Worm (Caenorhabditis elegans): Measurements from ENCODE around the gene srb-12.

srb-12 gene

DNA sequence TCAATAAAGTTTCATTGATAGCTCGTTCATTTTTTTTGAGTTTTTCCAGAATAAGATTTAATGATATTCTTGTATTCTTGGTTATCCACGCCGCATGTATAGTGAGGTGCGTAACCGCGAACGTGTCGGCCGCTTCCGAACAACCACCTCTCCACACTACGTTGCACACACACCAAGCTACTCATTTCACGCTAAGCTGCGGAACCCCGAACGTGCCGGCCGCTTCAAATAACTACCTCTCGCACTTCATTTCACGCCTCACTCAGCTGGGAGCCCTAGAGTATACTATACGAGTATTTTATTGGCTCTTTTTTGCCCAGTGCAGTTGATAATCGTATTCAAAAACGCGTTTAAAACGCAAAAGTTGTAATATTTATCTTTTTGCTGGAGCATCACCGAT, 45.8 kb upstream of the srb-12 start:
- peak; percentile 90 for TF ChIP-seq snpc-4 (tag; optimal IDR thresholded peaks at IDR 0.05)

DNA sequence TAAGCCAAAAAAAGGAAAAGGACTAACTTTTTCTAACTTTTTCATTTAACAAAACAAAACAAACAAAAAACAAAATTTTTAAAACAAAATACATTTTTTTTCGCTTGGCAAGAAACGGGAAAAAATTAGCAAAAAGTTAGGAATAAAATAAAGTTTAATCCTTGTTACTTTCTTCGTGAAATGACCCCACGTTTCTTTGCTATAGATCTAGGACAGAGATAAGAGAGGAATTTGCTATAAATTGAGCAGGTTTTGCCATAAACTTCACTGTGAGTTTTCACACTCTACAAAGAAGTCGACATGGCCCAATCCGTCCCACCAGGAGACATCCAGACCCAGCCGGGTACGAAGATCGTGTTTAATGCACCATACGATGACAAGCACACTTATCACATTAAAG, 45.1 kb upstream of the srb-12 start, which contains the start of gene msp-50:
TSS of gene msp-50 (plus strand) at position 301 of the 400 bp plus-strand sequence.
- TF ChIP-seq R02D3.7 (tag; optimal IDR thresholded peaks at IDR 0.05) (no peak), sma-9 (GFP tag; optimal IDR thresholded peaks at IDR 0.05) (no peak), sma-9 (tag; optimal IDR thresholded peaks at IDR 0.05) (no peak), nhr-25 (tag; optimal IDR thresholded peaks at IDR 0.05) (no peak), lin-13 (GFP tag; optimal IDR thresholded peaks at IDR 0.05) (no peak), unc-39 (tag; optimal IDR thresholded peaks at IDR 0.05) (no peak)

DNA sequence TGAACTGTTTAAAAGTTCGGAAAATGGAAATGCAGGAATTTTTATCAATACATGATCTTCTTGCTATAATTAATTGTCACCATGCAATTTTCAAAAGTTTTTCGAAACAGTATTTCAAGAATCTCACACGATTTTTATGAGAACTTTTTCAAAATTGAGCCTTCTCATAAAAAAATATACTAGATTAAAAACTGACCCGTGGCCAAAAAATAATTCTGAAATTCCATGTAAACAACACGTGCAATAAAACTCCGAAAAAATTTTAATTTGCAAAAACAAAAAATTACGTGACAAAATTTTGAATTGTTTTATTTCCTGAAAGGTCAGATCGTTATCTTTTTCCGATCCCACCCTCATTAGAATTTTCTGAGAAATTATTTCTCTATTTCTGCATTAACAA, 41.1 kb upstream of the srb-12 start, which contains the start of gene C34F11.5:
TSS of gene C34F11.5 (plus strand) at position 301 of the 400 bp plus-strand sequence.
- TF ChIP-seq gmeb-1 (tag; optimal IDR thresholded peaks at IDR 0.05) (no peak), ZK546.5 (tag; optimal IDR thresholded peaks at IDR 0.05) (no peak), elt-1 (tag; optimal IDR thresholded peaks at IDR 0.05) (no peak), F13H6.1 (tag; optimal IDR thresholded peaks at IDR 0.05) (no peak), sma-3 (GFP tag; optimal IDR thresholded peaks at IDR 0.05) (no peak), nhr-25 (tag; optimal IDR thresholded peaks at IDR 0.05) (no peak), aly-2 (tag; optimal IDR thresholded peaks at IDR 0.05) (no peak), mdl-1 (tag; optimal IDR thresholded peaks at IDR 0.05) (no peak), fos-1 (tag; optimal IDR thresholded peaks at IDR 0.05) (no peak), ztf-4 (tag; optimal IDR thresholded peaks at IDR 0.05) (no peak), sem-4 (tag; optimal IDR thresholded peaks at IDR 0.05) (no peak), lin-39 (tag; optimal IDR thresholded peaks at IDR 0.05) (no peak)

DNA sequence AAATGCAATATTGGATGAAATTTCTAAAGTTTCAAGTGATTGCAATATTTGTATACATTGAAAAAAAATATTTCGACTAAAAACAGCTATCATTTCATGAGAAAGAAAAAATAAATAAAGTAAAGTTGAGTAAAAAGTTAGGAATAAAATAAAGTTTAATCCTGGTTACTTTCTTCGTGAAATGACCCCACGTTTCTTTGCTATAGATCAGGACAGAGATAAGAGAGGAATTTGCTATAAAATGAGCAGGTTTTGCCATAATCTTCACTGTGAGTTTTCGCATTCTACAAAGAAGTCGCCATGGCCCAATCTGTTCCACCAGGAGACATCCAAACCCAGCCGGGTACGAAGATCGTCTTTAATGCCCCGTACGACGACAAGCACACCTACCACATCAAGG, 39.6 kb upstream of the srb-12 start, which contains the start of gene msp-49:
TSS of gene msp-49 (plus strand) at position 301 of the 400 bp plus-strand sequence.
- no peak for TF ChIP-seq gmeb-1 (tag; optimal IDR thresholded peaks at IDR 0.05)
- no peak for TF ChIP-seq lin-39 (tag; optimal IDR thresholded peaks at IDR 0.05)
- TF ChIP-seq nhr-6 (tag; optimal IDR thresholded peaks at IDR 0.05), result no peak
- TF ChIP-seq dmd-4 (tag; optimal IDR thresholded peaks at IDR 0.05), result no peak
- no peak for TF ChIP-seq mbf-1 (tag; optimal IDR thresholded peaks at IDR 0.05)
- no peak for TF ChIP-seq nhr-11 (tag; optimal IDR thresholded peaks at IDR 0.05)
- no peak for TF ChIP-seq mdl-1 (tag; optimal IDR thresholded peaks at IDR 0.05)
- no peak for TF ChIP-seq nhr-129 (tag; optimal IDR thresholded peaks at IDR 0.05)
- TF ChIP-seq elt-3 (tag; optimal IDR thresholded peaks at IDR 0.05), result no peak
- no peak for TF ChIP-seq ztf-11 (tag; optimal IDR thresholded peaks at IDR 0.05)
- no peak for TF ChIP-seq elt-1 (tag; optimal IDR thresholded peaks at IDR 0.05)
- TF ChIP-seq snpc-4 (tag; optimal IDR thresholded peaks at IDR 0.05), result no peak

ce11 chrII:5191766-5192165, 37.3 kb upstream of the srb-12 start:
- no peak for TF ChIP-seq alr-1 (tag; optimal IDR thresholded peaks at IDR 0.05)
- TF ChIP-seq ZK546.5 (tag; optimal IDR thresholded peaks at IDR 0.05), result no peak
- TF ChIP-seq fos-1 (tag; optimal IDR thresholded peaks at IDR 0.05), result peak; percentile 97
- no peak for TF ChIP-seq mdl-1 (tag; optimal IDR thresholded peaks at IDR 0.05)
- TF ChIP-seq lin-39 (tag; optimal IDR thresholded peaks at IDR 0.05), result no peak
- no peak for TF ChIP-seq ama-1 (optimal IDR thresholded peaks at IDR 0.05)
- no peak for TF ChIP-seq sma-3 (GFP tag; optimal IDR thresholded peaks at IDR 0.05)
- TF ChIP-seq unc-62 (GFP tag; optimal IDR thresholded peaks at IDR 0.05), result no peak
- TF ChIP-seq ceh-16 (tag; optimal IDR thresholded peaks at IDR 0.05), result no peak
- no peak for TF ChIP-seq skn-1 (tag; optimal IDR thresholded peaks at IDR 0.05)
- peak; percentile 52 for TF ChIP-seq F13H6.1 (tag; optimal IDR thresholded peaks at IDR 0.05)
- no peak for TF ChIP-seq lsy-2 (tag; optimal IDR thresholded peaks at IDR 0.05)
- no peak for TF ChIP-seq gmeb-1 (tag; optimal IDR thresholded peaks at IDR 0.05)
- TF ChIP-seq nhr-10 (tag; optimal IDR thresholded peaks at IDR 0.05), result no peak
- TF ChIP-seq nhr-12 (tag; optimal IDR thresholded peaks at IDR 0.05), result no peak
- no peak for TF ChIP-seq elt-3 (tag; optimal IDR thresholded peaks at IDR 0.05)
- peak; percentile 44 for TF ChIP-seq sma-9 (GFP tag; optimal IDR thresholded peaks at IDR 0.05)
- TF ChIP-seq sma-9 (tag; optimal IDR thresholded peaks at IDR 0.05), result no peak
- no peak for TF ChIP-seq ztf-4 (tag; optimal IDR thresholded peaks at IDR 0.05)
- no peak for TF ChIP-seq peb-1 (tag; optimal IDR thresholded peaks at IDR 0.05)
- no peak for TF ChIP-seq nhr-25 (tag; optimal IDR thresholded peaks at IDR 0.05)

DNA sequence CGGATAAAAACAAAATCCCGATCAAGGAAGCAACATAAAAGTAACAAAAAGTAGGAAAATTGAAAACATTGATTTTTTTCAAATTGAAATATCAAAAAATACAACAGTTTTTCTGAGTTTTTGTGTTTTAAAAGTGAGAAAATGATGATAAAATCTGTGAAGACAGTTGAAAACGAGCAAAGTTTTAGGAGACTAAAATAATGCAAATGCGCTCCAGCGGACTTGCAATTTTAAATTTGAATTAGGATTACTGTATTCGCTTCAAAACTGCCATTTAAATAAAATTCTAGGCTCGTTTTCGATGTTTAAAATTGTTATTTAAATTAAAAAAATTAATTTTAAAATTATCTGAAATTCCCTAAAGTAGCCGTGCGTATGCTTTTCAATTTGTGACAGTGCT, 33.5 kb upstream of the srb-12 start:
- TF ChIP-seq R02D3.7 (tag; optimal IDR thresholded peaks at IDR 0.05) (no peak), nhr-10 (tag; optimal IDR thresholded peaks at IDR 0.05) (no peak), unc-62 (GFP tag; optimal IDR thresholded peaks at IDR 0.05) (no peak), blmp-1 (tag; optimal IDR thresholded peaks at IDR 0.05; ENCODE audit: insufficient read depth) (no peak), elt-3 (tag; optimal IDR thresholded peaks at IDR 0.05) (no peak), nhr-6 (tag; optimal IDR thresholded peaks at IDR 0.05) (no peak), skn-1 (tag; optimal IDR thresholded peaks at IDR 0.05) (no peak), sma-9 (GFP tag; optimal IDR thresholded peaks at IDR 0.05) (no peak), sma-9 (tag; optimal IDR thresholded peaks at IDR 0.05) (no peak), mbf-1 (tag; optimal IDR thresholded peaks at IDR 0.05) (no peak), nhr-21 (tag; optimal IDR thresholded peaks at IDR 0.05) (no peak), peb-1 (tag; optimal IDR thresholded peaks at IDR 0.05) (no peak), sma-3 (GFP tag; optimal IDR thresholded peaks at IDR 0.05) (no peak), ama-1 (optimal IDR thresholded peaks at IDR 0.05) (no peak), dmd-4 (tag; optimal IDR thresholded peaks at IDR 0.05) (no peak), nhr-129 (tag; optimal IDR thresholded peaks at IDR 0.05) (no peak)

Data from whole organism, L2 larva.